Worm (Caenorhabditis elegans): Measurements from ENCODE around the gene Y43F8B.20.

The Y43F8B.20 gene

ce11 chrV:19549689-19550088, at the start of gene Y43F8B.20:
Y43F8B.20 (minus strand) TSS chrV:19549789.
- no peak for TF ChIP-seq elt-2 (tag; optimal IDR thresholded peaks at IDR 0.05)
- TF ChIP-seq nhr-12 (tag; optimal IDR thresholded peaks at IDR 0.05): no peak
- no peak for TF ChIP-seq jun-1 (tag; optimal IDR thresholded peaks at IDR 0.05)
- TF ChIP-seq nhr-11 (tag; optimal IDR thresholded peaks at IDR 0.05): no peak

ce11 chrV:19599087-19599486, 49.5 kb upstream of the Y43F8B.20 start:
- TF ChIP-seq lin-39 (tag; optimal IDR thresholded peaks at IDR 0.05): no peak
- no peak for TF ChIP-seq nhr-237 (tag; optimal IDR thresholded peaks at IDR 0.05)
- TF ChIP-seq nhr-12 (tag; optimal IDR thresholded peaks at IDR 0.05): no peak
- TF ChIP-seq unc-62 (GFP tag; optimal IDR thresholded peaks at IDR 0.05): no peak
- TF ChIP-seq aly-2 (tag; optimal IDR thresholded peaks at IDR 0.05): no peak
- no peak for TF ChIP-seq tbx-2 (tag; optimal IDR thresholded peaks at IDR 0.05)
- TF ChIP-seq nhr-11 (tag; optimal IDR thresholded peaks at IDR 0.05): no peak
- no peak for TF ChIP-seq nhr-67 (tag; optimal IDR thresholded peaks at IDR 0.05)
- no peak for TF ChIP-seq mdl-1 (tag; optimal IDR thresholded peaks at IDR 0.05)
- no peak for TF ChIP-seq ama-1 (optimal IDR thresholded peaks at IDR 0.05)
- TF ChIP-seq snpc-4 (tag; optimal IDR thresholded peaks at IDR 0.05): no peak
- no peak for TF ChIP-seq ceh-16 (tag; optimal IDR thresholded peaks at IDR 0.05)

DNA sequence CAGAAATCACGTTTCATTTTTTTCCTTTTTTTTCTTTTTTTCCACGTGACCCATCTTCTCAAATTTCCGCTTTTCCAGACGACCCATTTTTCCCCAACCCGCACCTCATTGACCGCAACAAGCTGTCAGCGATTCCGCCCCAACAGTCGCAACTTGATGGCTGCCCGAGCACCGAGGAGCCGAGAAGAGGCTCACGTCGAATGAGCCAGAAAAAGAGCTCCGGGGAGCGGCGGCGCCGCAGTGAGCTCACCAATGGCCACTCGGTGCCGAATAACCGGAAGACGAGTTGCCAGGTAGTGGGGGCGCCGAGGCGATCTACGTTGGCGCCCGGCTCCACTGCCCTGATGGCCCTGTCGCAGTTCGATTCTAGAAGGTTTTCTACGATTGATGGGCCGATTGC, 41.2 kb upstream of the Y43F8B.20 start:
- TF ChIP-seq pha-4 (tag; optimal IDR thresholded peaks at IDR 0.05) (no peak), nhr-12 (tag; optimal IDR thresholded peaks at IDR 0.05) (no peak), mml-1 (tag; optimal IDR thresholded peaks at IDR 0.05) (no peak), elt-3 (tag; optimal IDR thresholded peaks at IDR 0.05) (no peak), tbx-2 (tag; optimal IDR thresholded peaks at IDR 0.05) (no peak), skn-1 (tag; optimal IDR thresholded peaks at IDR 0.05) (no peak), nhr-11 (tag; optimal IDR thresholded peaks at IDR 0.05) (no peak), nhr-23 (tag; optimal IDR thresholded peaks at IDR 0.05) (no peak), R02D3.7 (tag; optimal IDR thresholded peaks at IDR 0.05) (no peak), ceh-16 (tag; optimal IDR thresholded peaks at IDR 0.05) (no peak), eor-1 (tag; optimal IDR thresholded peaks at IDR 0.05) (no peak), jun-1 (tag; optimal IDR thresholded peaks at IDR 0.05) (no peak)

DNA sequence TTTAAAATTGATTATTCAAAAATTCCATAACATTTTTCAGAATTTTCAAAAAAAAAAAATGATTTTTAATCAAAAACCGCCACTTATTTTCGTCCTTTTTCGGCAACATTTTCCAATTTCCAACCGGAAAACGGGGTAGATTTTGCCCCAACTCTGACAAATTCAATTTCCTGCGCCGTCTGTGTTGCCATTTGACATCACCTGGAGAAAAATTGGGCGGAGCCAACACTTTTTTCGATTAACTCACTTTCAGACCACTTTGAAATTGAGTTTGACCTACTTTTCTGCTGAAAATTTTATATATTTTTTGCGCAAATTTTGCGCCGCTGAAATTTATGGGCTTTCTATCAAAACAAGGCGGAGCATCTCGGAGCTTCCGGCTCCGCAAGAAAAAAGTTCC, 32.7 kb upstream of the Y43F8B.20 start:
- TF ChIP-seq ceh-9 (tag; optimal IDR thresholded peaks at IDR 0.05) (no peak), egl-5 (tag; optimal IDR thresholded peaks at IDR 0.05) (no peak), ceh-28 (tag; optimal IDR thresholded peaks at IDR 0.05) (no peak), mdl-1 (tag; optimal IDR thresholded peaks at IDR 0.05) (no peak), lsy-12 (tag; optimal IDR thresholded peaks at IDR 0.05) (no peak), jun-1 (tag; optimal IDR thresholded peaks at IDR 0.05) (no peak), nhr-77 (tag; optimal IDR thresholded peaks at IDR 0.05) (no peak), elt-2 (tag; optimal IDR thresholded peaks at IDR 0.05) (no peak), nfya-1 (tag; optimal IDR thresholded peaks at IDR 0.05; ENCODE audit: insufficient read depth) (no peak), nhr-11 (tag; optimal IDR thresholded peaks at IDR 0.05) (no peak), R02D3.7 (tag; optimal IDR thresholded peaks at IDR 0.05) (no peak)

DNA sequence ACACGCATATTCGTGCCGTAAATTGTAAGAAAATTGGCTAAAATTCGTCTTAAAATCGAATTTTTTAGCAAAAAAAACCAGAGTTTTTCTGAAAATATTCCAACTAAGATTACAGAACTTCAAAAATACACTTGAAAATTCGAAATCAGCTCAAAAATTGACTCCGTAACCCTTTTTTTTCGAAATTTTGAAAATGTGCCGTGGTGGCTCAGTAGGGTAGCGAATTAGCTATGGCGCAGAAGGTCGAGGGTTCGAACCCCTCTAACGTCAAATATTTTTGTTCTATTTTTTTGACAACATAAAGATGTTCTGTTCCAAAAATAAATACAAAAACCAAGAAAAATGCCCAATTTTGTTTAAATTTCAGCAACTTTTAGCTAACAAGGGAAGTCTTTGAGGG, 29.9 kb upstream of the Y43F8B.20 start:
- TF ChIP-seq nhr-28 (tag; optimal IDR thresholded peaks at IDR 0.05): no peak
- no peak for TF ChIP-seq unc-39 (tag; optimal IDR thresholded peaks at IDR 0.05)
- TF ChIP-seq nhr-11 (tag; optimal IDR thresholded peaks at IDR 0.05): no peak
- TF ChIP-seq fkh-2 (tag; optimal IDR thresholded peaks at IDR 0.05): no peak
- TF ChIP-seq daf-12 (tag; optimal IDR thresholded peaks at IDR 0.05): no peak
- no peak for TF ChIP-seq pha-4 (tag; optimal IDR thresholded peaks at IDR 0.05)
- no peak for TF ChIP-seq egl-27 (tag; optimal IDR thresholded peaks at IDR 0.05)
- TF ChIP-seq nhr-237 (tag; optimal IDR thresholded peaks at IDR 0.05): no peak
- no peak for TF ChIP-seq nhr-23 (tag; optimal IDR thresholded peaks at IDR 0.05)
- TF ChIP-seq skn-1 (tag; optimal IDR thresholded peaks at IDR 0.05): no peak
- no peak for TF ChIP-seq ztf-4 (tag; optimal IDR thresholded peaks at IDR 0.05)
- no peak for TF ChIP-seq elt-1 (tag; optimal IDR thresholded peaks at IDR 0.05)
- no peak for TF ChIP-seq lin-15B (tag; optimal IDR thresholded peaks at IDR 0.05)
- TF ChIP-seq ama-1 (optimal IDR thresholded peaks at IDR 0.05): no peak
- no peak for TF ChIP-seq lin-39 (tag; optimal IDR thresholded peaks at IDR 0.05)
- no peak for TF ChIP-seq unc-62 (GFP tag; optimal IDR thresholded peaks at IDR 0.05)
- no peak for TF ChIP-seq sea-2 (GFP tag; optimal IDR thresholded peaks at IDR 0.05)
- TF ChIP-seq fkh-10 (GFP tag; optimal IDR thresholded peaks at IDR 0.05): no peak
- no peak for TF ChIP-seq elt-3 (tag; optimal IDR thresholded peaks at IDR 0.05)

Measured in whole organism, L3 larva.